Worm (Caenorhabditis elegans): ENCODE data around the gene oac-54.

DNA sequence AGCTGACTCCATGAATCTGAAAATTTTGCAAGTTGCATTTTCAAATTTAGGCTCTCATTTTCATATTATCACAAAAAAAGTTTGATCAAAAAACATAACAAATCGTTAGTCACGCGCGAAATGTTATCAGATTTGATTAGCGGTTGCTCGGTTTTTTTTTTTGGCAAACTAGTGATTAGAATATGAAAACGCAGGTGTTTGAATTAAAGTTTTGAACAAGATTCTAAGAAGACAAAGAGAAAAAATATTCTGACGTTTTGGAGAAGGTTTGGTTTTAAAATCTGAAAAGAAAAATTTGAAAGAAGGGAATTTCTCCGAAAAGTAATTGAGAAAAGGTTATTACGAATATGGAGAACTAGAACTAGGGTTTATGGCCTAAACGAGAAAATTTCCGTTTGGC is 13.5 kb upstream of the oac-54 start:
- no peak for TF ChIP-seq nhr-25 (tag; optimal IDR thresholded peaks at IDR 0.05)
- TF ChIP-seq elt-3 (tag; optimal IDR thresholded peaks at IDR 0.05) = no peak
- TF ChIP-seq lin-39 (tag; optimal IDR thresholded peaks at IDR 0.05) = no peak
- TF ChIP-seq snpc-4 (tag; optimal IDR thresholded peaks at IDR 0.05) = no peak
- no peak for TF ChIP-seq egl-27 (tag; optimal IDR thresholded peaks at IDR 0.05)
- no peak for TF ChIP-seq unc-62 (GFP tag; optimal IDR thresholded peaks at IDR 0.05)
- no peak for TF ChIP-seq lsy-2 (tag; optimal IDR thresholded peaks at IDR 0.05)

Data from whole organism, L2 larva.